Fruit fly (Drosophila melanogaster): ENCODE measurements around the gene CG34241.

dm6 chr3L:12119875-12120485 is 7.8 kb upstream of the CG34241 start, which contains the start of gene CG11560:
- no peak for TF ChIP-seq Myc (optimal IDR thresholded peaks at IDR 0.05)
- no peak for TF ChIP-seq usp (GFP tag; optimal IDR thresholded peaks at IDR 0.05)
- no peak for TF ChIP-seq psq (GFP tag; optimal IDR thresholded peaks at IDR 0.05)
- TF ChIP-seq woc (GFP tag; optimal IDR thresholded peaks at IDR 0.05) = no peak

Measured in whole organism, wandering third instar larva.